Fruit fly (Drosophila melanogaster) whole organism, embryonic: ENCODE results near the gene gogo.

ENCODE experiments used
- Aef1 ChIP-seq: fragments of 200-800 bp; sonication (Bioruptor generic); IDR thresholded peaks from 3 replicates; pipeline ENCODE4 v1.3.6; 2022; ENCODE audit warnings: missing biosample characterization, missing genetic modification characterization
- CG10543 ChIP-seq: fragments of 200-800 bp; sonication (Bioruptor generic); optimal IDR thresholded peaks from 3 replicates; lab custom pipeline; 2017; ENCODE audit warnings: missing biosample characterization, mild to moderate bottlenecking, missing genetic modification characterization, moderate library complexity
- CG11085 ChIP-seq: fragments of 200-800 bp; sonication (Bioruptor generic); IDR thresholded peaks from 2 replicates; pipeline ENCODE4 v1.3.6; 2022; ENCODE audit warnings: missing biosample characterization, missing genetic modification characterization
- CG11247 ChIP-seq: fragments of 200-800 bp; sonication (Bioruptor generic); IDR thresholded peaks from 2 replicates; pipeline ENCODE4 v1.3.6; 2022; ENCODE audit warnings: missing biosample characterization, missing genetic modification characterization
- CG11560 ChIP-seq: fragments of 200-800 bp; sonication (Bioruptor generic); IDR thresholded peaks from 3 replicates; pipeline ENCODE4 v1.3.6; 2022; ENCODE audit warnings: missing biosample characterization, missing genetic modification characterization
- CG12391 ChIP-seq: fragments of 200-800 bp; sonication (Bioruptor generic); optimal IDR thresholded peaks from 3 replicates; lab custom pipeline; 2018; ENCODE audit warnings: missing biosample characterization, mild to moderate bottlenecking, missing genetic modification characterization, moderate library complexity
- CG13123 ChIP-seq: fragments of 200-800 bp; sonication (Bioruptor generic); optimal IDR thresholded peaks from 2 replicates; lab custom pipeline; 2016; ENCODE audit warnings: missing biosample characterization, missing genetic modification characterization
- CG14014 ChIP-seq: fragments of 200-800 bp; sonication (Bioruptor generic); IDR thresholded peaks from 2 replicates; pipeline ENCODE4 v1.3.6; 2022; ENCODE audit warnings: missing biosample characterization, missing genetic modification characterization
- CG1647 ChIP-seq: fragments of 200-800 bp; sonication (Bioruptor generic); optimal IDR thresholded peaks from 3 replicates; lab custom pipeline; 2016; ENCODE audit warnings: missing biosample characterization, missing genetic modification characterization
- CG1792 ChIP-seq: fragments of 200-800 bp; sonication (Bioruptor generic); optimal IDR thresholded peaks from 2 replicates; lab custom pipeline; 2016; ENCODE audit warnings: missing biosample characterization, missing genetic modification characterization
- CG2712 ChIP-seq: fragments of 200-800 bp; optimal IDR thresholded peaks from 3 replicates; lab custom pipeline; 2019; ENCODE audit warnings: missing biosample characterization, mild to moderate bottlenecking, missing genetic modification characterization, moderate library complexity
- CG30431 ChIP-seq: fragments of 200-800 bp; sonication (Bioruptor generic); optimal IDR thresholded peaks from 2 replicates; lab custom pipeline; 2017; ENCODE audit warnings: missing biosample characterization, missing genetic modification characterization
- CG5180 ChIP-seq: fragments of 200-800 bp; sonication (Bioruptor generic); optimal IDR thresholded peaks from 3 replicates; lab custom pipeline; 2017; ENCODE audit warnings: missing biosample characterization, missing genetic modification characterization, mild to moderate bottlenecking, moderate library complexity, missing genetic modification reagents
- CG5953 ChIP-seq: fragments of 200-800 bp; sonication (Bioruptor generic); IDR thresholded peaks from 2 replicates; pipeline ENCODE4 v1.3.6; 2022; ENCODE audit warnings: missing biosample characterization, missing genetic modification characterization
- CG7556 ChIP-seq: fragments of 200-800 bp; sonication (Bioruptor generic); optimal IDR thresholded peaks from 2 replicates; lab custom pipeline; 2017; ENCODE audit warnings: missing biosample characterization, mild to moderate bottlenecking, missing genetic modification characterization
- CG9727 ChIP-seq: fragments of 200-800 bp; sonication (Bioruptor generic); optimal IDR thresholded peaks from 3 replicates; lab custom pipeline; 2017; ENCODE audit warnings: missing biosample characterization, mild to moderate bottlenecking, missing genetic modification characterization
- CG9797 ChIP-seq: fragments of 200-800 bp; sonication (Bioruptor generic); optimal IDR thresholded peaks from 3 replicates; lab custom pipeline; 2018; ENCODE audit warnings: missing biosample characterization, mild to moderate bottlenecking, missing genetic modification characterization
- CG9876 ChIP-seq: fragments of 200-800 bp; sonication (Bioruptor generic); optimal IDR thresholded peaks from 2 replicates; lab custom pipeline; 2016; ENCODE audit warnings: missing biosample characterization, missing genetic modification characterization
- Doc2 ChIP-seq: fragments of 200-800 bp; sonication (Bioruptor generic); IDR thresholded peaks from 2 replicates; pipeline ENCODE4 v1.3.6; 2022; ENCODE audit warnings: missing biosample characterization, missing genetic modification characterization
- Fer2 ChIP-seq: fragments of 200-800 bp; sonication (Bioruptor generic); optimal IDR thresholded peaks from 2 replicates; lab custom pipeline; 2018; ENCODE audit warnings: missing biosample characterization, mild to moderate bottlenecking, missing genetic modification characterization, moderate library complexity
- Kr ChIP-seq: fragments of 200-800 bp; sonication (Bioruptor generic); optimal IDR thresholded peaks from 2 replicates; lab custom pipeline; 2017; ENCODE audit warnings: missing biosample characterization, mild to moderate bottlenecking, missing genetic modification characterization
- MTF-1 ChIP-seq: fragments of 200-800 bp; sonication (Bioruptor generic); optimal IDR thresholded peaks from 2 replicates; lab custom pipeline; 2018; ENCODE audit warnings: missing biosample characterization, mild to moderate bottlenecking, missing genetic modification characterization, borderline replicate concordance
- NK7.1 ChIP-seq: fragments of 200-800 bp; sonication (Bioruptor generic); optimal IDR thresholded peaks from 3 replicates; lab custom pipeline; 2016; ENCODE audit warnings: missing biosample characterization, missing genetic modification characterization
- Nf-YB ChIP-seq: fragments of 200-800 bp; sonication (Bioruptor generic); optimal IDR thresholded peaks from 3 replicates; lab custom pipeline; 2019; ENCODE audit warnings: missing biosample characterization, mild to moderate bottlenecking, missing genetic modification characterization, moderate library complexity
- Oli ChIP-seq: fragments of 200-800 bp; sonication (Bioruptor generic); optimal IDR thresholded peaks from 2 replicates; lab custom pipeline; 2018; ENCODE audit warnings: missing biosample characterization, mild to moderate bottlenecking, missing genetic modification characterization, moderate library complexity
- Opbp ChIP-seq: fragments of 200-800 bp; sonication (Bioruptor generic); IDR thresholded peaks from 3 replicates; pipeline ENCODE4 v1.3.6; 2022; ENCODE audit warnings: missing biosample characterization, missing genetic modification characterization; ENCODE audit not compliant: partially characterized antibody
- Ptx1 ChIP-seq: fragments of 200-800 bp; sonication (Bioruptor generic); IDR thresholded peaks from 2 replicates; pipeline ENCODE4 v1.3.6; 2022; ENCODE audit warnings: missing biosample characterization, missing genetic modification characterization
- Xbp1 ChIP-seq: fragments of 200-800 bp; sonication (Bioruptor generic); optimal IDR thresholded peaks from 3 replicates; lab custom pipeline; 2016; ENCODE audit warnings: missing biosample characterization, mild to moderate bottlenecking, missing genetic modification characterization
- Xrp1 ChIP-seq: fragments of 200-800 bp; sonication (Bioruptor generic); IDR thresholded peaks from 2 replicates; pipeline ENCODE4 v1.3.6; 2022; ENCODE audit warnings: missing biosample characterization, missing genetic modification characterization
- al ChIP-seq: fragments of 200-800 bp; sonication (Bioruptor generic); IDR thresholded peaks from 2 replicates; pipeline ENCODE4 v1.3.6; 2022; ENCODE audit warnings: missing biosample characterization, missing genetic modification characterization
- ash1 ChIP-seq: fragments of 200-800 bp; sonication (Bioruptor generic); optimal IDR thresholded peaks from 2 replicates; lab custom pipeline; 2018; ENCODE audit warnings: missing biosample characterization, mild to moderate bottlenecking, missing genetic modification characterization
- az2 ChIP-seq: fragments of 200-800 bp; sonication (Bioruptor generic); optimal IDR thresholded peaks from 3 replicates; lab custom pipeline; 2016; ENCODE audit warnings: missing biosample characterization, missing genetic modification characterization
- bcd ChIP-seq: fragments of 200-800 bp; sonication (Bioruptor generic); optimal IDR thresholded peaks from 2 replicates; lab custom pipeline; 2017; ENCODE audit warnings: missing biosample characterization, mild to moderate bottlenecking, missing genetic modification characterization
- chif ChIP-seq, 2 experiments: fragments of 200-800 bp; sonication (Bioruptor generic); optimal IDR thresholded peaks; 3 replicates each; lab custom pipeline; 2016; ENCODE audit warnings: missing biosample characterization in 2 of 2, missing genetic modification characterization in 2 of 2
- corto ChIP-seq: fragments of 200-800 bp; sonication (Bioruptor generic); optimal IDR thresholded peaks from 2 replicates; lab custom pipeline; 2016; ENCODE audit warnings: missing biosample characterization, mild to moderate bottlenecking, missing genetic modification characterization, moderate library complexity
- ewg ChIP-seq: fragments of 200-800 bp; sonication (Bioruptor generic); optimal IDR thresholded peaks from 3 replicates; lab custom pipeline; 2017; ENCODE audit warnings: mild to moderate bottlenecking, missing biosample characterization, missing genetic modification reagents, missing genetic modification characterization
- fd96Cb ChIP-seq: fragments of 200-800 bp; sonication (Bioruptor generic); optimal IDR thresholded peaks from 2 replicates; lab custom pipeline; 2018; ENCODE audit warnings: missing biosample characterization, mild to moderate bottlenecking, missing genetic modification characterization, moderate library complexity
- gsb ChIP-seq: fragments of 200-800 bp; sonication (Bioruptor generic); IDR thresholded peaks from 2 replicates; pipeline ENCODE4 v1.3.6; 2022; ENCODE audit warnings: missing biosample characterization, missing genetic modification characterization
- insv ChIP-seq, 2 experiments: fragments of 200-800 bp; sonication (Bioruptor generic); optimal IDR thresholded peaks; 3 replicates each; lab custom pipeline; 2016 to 2018; ENCODE audit warnings: missing biosample characterization in 2 of 2, missing genetic modification characterization in 2 of 2
- luna ChIP-seq: fragments of 200-800 bp; sonication (Bioruptor generic); optimal IDR thresholded peaks from 2 replicates; lab custom pipeline; 2016; ENCODE audit warnings: missing biosample characterization, missing genetic modification characterization
- pan ChIP-seq, 4 experiments: fragments of >200 bp in 3 of 4; fragments of 200-800 bp in 1 of 4; sonication (Bioruptor generic) in 1 of 4; optimal IDR thresholded peaks in 3 of 4; IDR thresholded peaks in 1 of 4; 2 replicates each; pipeline versions ENCODE4 v1.3.6 to Lab custom; 2017 to 2022; ENCODE audit warnings: missing biosample characterization in 2 of 4, missing genetic modification characterization in 2 of 4, mixed read lengths in 1 of 4
- psq ChIP-seq: fragments of 200-800 bp; sonication (Bioruptor generic); optimal IDR thresholded peaks from 2 replicates; lab custom pipeline; 2017; ENCODE audit warnings: missing biosample characterization, missing genetic modification characterization
- shn ChIP-seq: fragments of 200-800 bp; sonication (Bioruptor generic); optimal IDR thresholded peaks from 3 replicates; lab custom pipeline; 2016; ENCODE audit warnings: missing biosample characterization, missing genetic modification characterization
- sima ChIP-seq: fragments of 200-800 bp; sonication (Bioruptor generic); optimal IDR thresholded peaks from 2 replicates; lab custom pipeline; 2016; ENCODE audit warnings: missing biosample characterization, missing genetic modification characterization
- sr ChIP-seq: fragments of 200-800 bp; sonication (Bioruptor generic); IDR thresholded peaks from 3 replicates; pipeline ENCODE4 v1.3.6; 2022; ENCODE audit warnings: missing biosample characterization, missing genetic modification characterization
- stc ChIP-seq: fragments of 200-800 bp; sonication (Bioruptor generic); IDR thresholded peaks from 2 replicates; pipeline ENCODE4 v1.3.6; 2022; ENCODE audit warnings: missing biosample characterization, missing genetic modification characterization
- sug ChIP-seq: fragments of 200-800 bp; optimal IDR thresholded peaks from 2 replicates; lab custom pipeline; 2019; ENCODE audit warnings: missing biosample characterization, mild to moderate bottlenecking, missing genetic modification characterization, moderate library complexity
- tgo ChIP-seq: fragments of 200-800 bp; sonication (Bioruptor generic); IDR thresholded peaks from 3 replicates; pipeline ENCODE4 v1.3.6; 2022; ENCODE audit warnings: missing biosample characterization, missing genetic modification characterization
- tup ChIP-seq: fragments of 200-800 bp; sonication (Bioruptor generic); optimal IDR thresholded peaks from 2 replicates; lab custom pipeline; 2016; ENCODE audit warnings: missing biosample characterization, mild to moderate bottlenecking, missing genetic modification characterization, moderate library complexity
- unpg ChIP-seq: fragments of 200-800 bp; sonication (Bioruptor generic); optimal IDR thresholded peaks from 3 replicates; lab custom pipeline; 2018; ENCODE audit warnings: missing biosample characterization, mild to moderate bottlenecking, missing genetic modification characterization, moderate library complexity
- z ChIP-seq: fragments of 200-800 bp; sonication (Bioruptor generic); IDR thresholded peaks from 3 replicates; pipeline ENCODE4 v1.3.6; 2022; ENCODE audit warnings: missing biosample characterization, missing genetic modification characterization

Gene gogo

dm6 chr3L:20276615-20277014 is 18.3 kb downstream of the gogo start (continued):
- TF ChIP-seq ewg (GFP tag; lab: Kevin White, UChicago) (peak; percentile 6), Opbp (no peak), CG14014 (GFP tag; lab: Robert Waterston, UW) (peak; percentile 36; the same call in 1 of the 2 replicates), MTF-1 (GFP tag; lab: Kevin White, UChicago) (no peak), stc (peak; percentile 50; the same call in 1 of the 2 replicates), chif (GFP tag; optimal IDR thresholded peaks at IDR 0.05; lab: Kevin White, UChicago) (peak; percentile 17 to 20), CG1792 (no peak), Fer2 (tag; lab: Kevin White, UChicago) (no peak), sr (0 out of 3 replicates have a peak, but pooled peaks have one; percentile 15), corto (GFP tag; lab: Kevin White, UChicago) (no peak), CG11247 (GFP tag; lab: Robert Waterston, UW) (0 out of 2 replicates have a peak, but pooled peaks have one; percentile 8), tgo (GFP tag; lab: Robert Waterston, UW) (peak; percentile 53; the same call in 2 of the 3 replicates), CG2712 (tag; lab: Kevin White, UChicago) (peak; percentile 62), Ptx1 (GFP tag; lab: Robert Waterston, UW) (peak; percentile 64), gsb (GFP tag; lab: Robert Waterston, UW) (no peak), psq (GFP tag; lab: Kevin White, UChicago) (no peak), Oli (tag; lab: Kevin White, UChicago) (peak; percentile 47), insv (GFP tag; optimal IDR thresholded peaks at IDR 0.05; lab: Kevin White, UChicago) (no peak), CG12391 (tag; lab: Kevin White, UChicago) (peak; percentile 52), CG9876 (no peak), luna (GFP tag; lab: Kevin White, UChicago) (no peak), az2 (GFP tag; lab: Kevin White, UChicago) (peak; percentile 0), Nf-YB (no peak), CG9797 (no peak), CG7556 (GFP tag; lab: Kevin White, UChicago) (peak; percentile 69), Doc2 (no peak), CG5953 (GFP tag; lab: Robert Waterston, UW) (no peak), sima (no peak), Kr (GFP tag; lab: Kevin White, UChicago) (no peak), CG30431 (GFP tag; lab: Kevin White, UChicago) (no peak), sug (no peak), CG10543 (GFP tag; lab: Kevin White, UChicago) (peak; percentile 23), CG1647 (GFP tag; lab: Kevin White, UChicago) (no peak), unpg (peak; percentile 62), ash1 (no peak), fd96Cb (tag; lab: Kevin White, UChicago) (peak; percentile 45), CG5180 (no peak), NK7.1 (GFP tag; lab: Kevin White, UChicago) (peak; percentile 10), CG13123 (GFP tag; lab: Kevin White, UChicago) (no peak), Xbp1 (peak; percentile 25), pan (optimal IDR thresholded peaks at IDR 0.05; lab: Kevin White, UChicago) (no peak), pan (GFP tag; optimal IDR thresholded peaks at IDR 0.05 in 1 of 2, IDR thresholded peaks at IDR 0.05 in 1 of 2) (peak in 1 of 2 experiments; percentile 65), bcd (peak; percentile 37), al (GFP tag; lab: Robert Waterston, UW) (no peak), shn (GFP tag; lab: Kevin White, UChicago) (peak; percentile 1), CG11560 (peak; percentile 24; the same call in 1 of the 3 replicates), CG11085 (GFP tag; lab: Robert Waterston, UW) (no peak), z (GFP tag; lab: Robert Waterston, UW) (no peak), Xrp1 (GFP tag; lab: Robert Waterston, UW) (peak; percentile 39; the same call in 1 of the 2 replicates), CG9727 (GFP tag; lab: Kevin White, UChicago) (peak; percentile 24), tup (GFP tag; lab: Kevin White, UChicago) (no peak), Aef1 (GFP tag; lab: Robert Waterston, UW) (no peak)
